Worm (Caenorhabditis elegans): ENCODE data around the gene C03A3.2.

Gene C03A3.2

ce11 chrX:11286246-11286645 is 23.6 kb downstream of the C03A3.2 start, which contains the start of gene F38B2.3:
Gene F38B2.3 (minus strand): TSS chrX:11286346.
- TF ChIP-seq ceh-83 (GFP tag; optimal IDR thresholded peaks at IDR 0.05) (no peak), hlh-1 (tag; optimal IDR thresholded peaks at IDR 0.05) (no peak), ceh-43 (GFP tag; optimal IDR thresholded peaks at IDR 0.05) (no peak), unc-39 (tag; optimal IDR thresholded peaks at IDR 0.05) (no peak), nhr-28 (tag; optimal IDR thresholded peaks at IDR 0.05) (no peak), snpc-4 (tag; optimal IDR thresholded peaks at IDR 0.05) (no peak), unc-120 (tag; optimal IDR thresholded peaks at IDR 0.05; ENCODE audit: poor library complexity, severe bottlenecking) (no peak), mls-2 (tag; optimal IDR thresholded peaks at IDR 0.05) (no peak), cnd-1 (tag; optimal IDR thresholded peaks at IDR 0.05) (no peak), ceh-39 (tag; optimal IDR thresholded peaks at IDR 0.05) (no peak), nhr-2 (tag; optimal IDR thresholded peaks at IDR 0.05) (no peak), bed-3 (GFP tag; optimal IDR thresholded peaks at IDR 0.05) (no peak), tbx-8 (GFP tag; optimal IDR thresholded peaks at IDR 0.05) (no peak), lin-13 (tag; optimal IDR thresholded peaks at IDR 0.05) (no peak), blmp-1 (tag; optimal IDR thresholded peaks at IDR 0.05) (no peak), mab-5 (tag; optimal IDR thresholded peaks at IDR 0.05) (no peak), flh-1 (GFP tag; optimal IDR thresholded peaks at IDR 0.05) (no peak), zip-8 (tag; optimal IDR thresholded peaks at IDR 0.05) (no peak), ces-1 (GFP tag; optimal IDR thresholded peaks at IDR 0.05) (no peak)

- TF ChIP-seq elt-3 (tag; optimal IDR thresholded peaks at IDR 0.05) = no peak
- TF ChIP-seq ceh-39 (tag; optimal IDR thresholded peaks at IDR 0.05) = no peak
- TF ChIP-seq snpc-4 (tag; optimal IDR thresholded peaks at IDR 0.05) = no peak
- TF ChIP-seq elt-1 (tag; optimal IDR thresholded peaks at IDR 0.05; ENCODE audit: borderline replicate concordance, insufficient read depth) = no peak
- TF ChIP-seq lin-32 (GFP tag; optimal IDR thresholded peaks at IDR 0.05) = no peak
- TF ChIP-seq M03D4.4 (tag; optimal IDR thresholded peaks at IDR 0.05) = no peak
- no peak for TF ChIP-seq flh-1 (GFP tag; optimal IDR thresholded peaks at IDR 0.05)
- no peak for TF ChIP-seq unc-120 (tag; optimal IDR thresholded peaks at IDR 0.05; ENCODE audit: poor library complexity, severe bottlenecking)
- TF ChIP-seq lsy-2 (tag; optimal IDR thresholded peaks at IDR 0.05) = no peak
- no peak for TF ChIP-seq nhr-28 (tag; optimal IDR thresholded peaks at IDR 0.05)
- no peak for TF ChIP-seq zip-8 (tag; optimal IDR thresholded peaks at IDR 0.05)
- TF ChIP-seq tbx-8 (GFP tag; optimal IDR thresholded peaks at IDR 0.05) = no peak
- TF ChIP-seq mls-2 (tag; optimal IDR thresholded peaks at IDR 0.05) = no peak
- TF ChIP-seq drap-1 (GFP tag; optimal IDR thresholded peaks at IDR 0.05) = no peak
- TF ChIP-seq mab-5 (tag; optimal IDR thresholded peaks at IDR 0.05) = no peak
- no peak for TF ChIP-seq ceh-83 (GFP tag; optimal IDR thresholded peaks at IDR 0.05)
- TF ChIP-seq sptf-1 (tag; optimal IDR thresholded peaks at IDR 0.05) = no peak
Measured at ce11 chrX:11287617-11288016, 25.0 kb downstream of the C03A3.2 start, which contains the start of gene F38B2.4. Gene F38B2.4 (minus strand): TSS chrX:11287717.

- TF ChIP-seq tbx-8 (GFP tag; optimal IDR thresholded peaks at IDR 0.05) (no peak), lin-13 (tag; optimal IDR thresholded peaks at IDR 0.05) (no peak), cnd-1 (tag; optimal IDR thresholded peaks at IDR 0.05) (no peak), ceh-39 (tag; optimal IDR thresholded peaks at IDR 0.05) (no peak), mls-2 (tag; optimal IDR thresholded peaks at IDR 0.05) (no peak), sem-2 (GFP tag; optimal IDR thresholded peaks at IDR 0.05) (no peak)
Measured at ce11 chrX:11289925-11290324, 27.3 kb downstream of the C03A3.2 start.

ce11 chrX:11290528-11290927 is 27.9 kb downstream of the C03A3.2 start:
- no peak for TF ChIP-seq bed-3 (GFP tag; optimal IDR thresholded peaks at IDR 0.05)
- no peak for TF ChIP-seq nhr-76 (tag; optimal IDR thresholded peaks at IDR 0.05)
- no peak for TF ChIP-seq tbx-8 (GFP tag; optimal IDR thresholded peaks at IDR 0.05)
- TF ChIP-seq mep-1 (tag; optimal IDR thresholded peaks at IDR 0.05) = no peak
- no peak for TF ChIP-seq ceh-39 (tag; optimal IDR thresholded peaks at IDR 0.05)
- TF ChIP-seq M03D4.4 (tag; optimal IDR thresholded peaks at IDR 0.05) = no peak
- TF ChIP-seq ceh-43 (GFP tag; optimal IDR thresholded peaks at IDR 0.05) = no peak
- no peak for TF ChIP-seq mab-5 (tag; optimal IDR thresholded peaks at IDR 0.05)
- TF ChIP-seq lsy-2 (tag; optimal IDR thresholded peaks at IDR 0.05) = no peak
- TF ChIP-seq cnd-1 (tag; optimal IDR thresholded peaks at IDR 0.05) = no peak
- TF ChIP-seq ztf-11 (tag; optimal IDR thresholded peaks at IDR 0.05) = no peak
- no peak for TF ChIP-seq nhr-12 (tag; optimal IDR thresholded peaks at IDR 0.05)
- TF ChIP-seq snpc-4 (tag; optimal IDR thresholded peaks at IDR 0.05) = no peak
- TF ChIP-seq nhr-28 (tag; optimal IDR thresholded peaks at IDR 0.05) = no peak
- TF ChIP-seq elt-3 (tag; optimal IDR thresholded peaks at IDR 0.05) = no peak
- no peak for TF ChIP-seq sem-2 (GFP tag; optimal IDR thresholded peaks at IDR 0.05)
- TF ChIP-seq zip-8 (tag; optimal IDR thresholded peaks at IDR 0.05) = no peak
- TF ChIP-seq lin-13 (tag; optimal IDR thresholded peaks at IDR 0.05) = no peak
- TF ChIP-seq nhr-237 (tag; optimal IDR thresholded peaks at IDR 0.05) = no peak
- TF ChIP-seq lin-32 (GFP tag; optimal IDR thresholded peaks at IDR 0.05) = no peak

Data from whole organism, mixed stage, embryonic.